Worm (Caenorhabditis elegans) whole organism, L4 larva: ENCODE results near the gene K02C4.3.
A peak's percentile ranks its signal among the peaks of the same experiment; 100 is the strongest.

ENCODE experiments used
- F37D6.2 ChIP-seq: sonication (generic microtip); optimal IDR thresholded peaks from 2 replicates; lab custom pipeline; 2016; ENCODE audit warnings: mild to moderate bottlenecking, missing genetic modification characterization, missing compliant biosample characterization
- F44E2.7 ChIP-seq: fragments of 200-800 bp; sonication (Bioruptor generic); IDR thresholded peaks from 2 replicates; pipeline ENCODE4 v2.1.2; 2022; ENCODE audit warnings: missing genetic modification characterization, missing compliant biosample characterization
- F49E8.2 ChIP-seq: sonication (generic microtip); optimal IDR thresholded peaks from 2 replicates; lab custom pipeline; 2016; ENCODE audit warnings: missing compliant biosample characterization, mild to moderate bottlenecking, missing genetic modification characterization, borderline replicate concordance
- Y105C5A.15 ChIP-seq: fragments of 200-800 bp; sonication (Bioruptor generic); IDR thresholded peaks from 2 replicates; pipeline ENCODE4 v1.3.6; 2022; ENCODE audit warnings: missing genetic modification characterization, missing compliant biosample characterization
- Y48G9A.11 ChIP-seq: fragments of 200-800 bp; sonication (Bioruptor generic); IDR thresholded peaks from 2 replicates; pipeline ENCODE4 v1.3.6; 2022; ENCODE audit warnings: missing genetic modification reagents, missing genetic modification characterization, missing compliant biosample characterization
- Y5F2A.4 ChIP-seq: fragments of 200-800 bp; sonication (Bioruptor generic); optimal IDR thresholded peaks from 2 replicates; lab custom pipeline; 2018; ENCODE audit warnings: mild to moderate bottlenecking, missing genetic modification characterization, missing compliant biosample characterization
- ZK546.5 ChIP-seq, 2 experiments: sonication (generic microtip); optimal IDR thresholded peaks; 2 replicates each; lab custom pipeline; 2017; ENCODE audit warnings: missing biosample characterization in 2 of 2, missing genetic modification characterization in 2 of 2
- aha-1 ChIP-seq: fragments of 150-350 bp; peaks from one replicate; lab custom pipeline; 2014; ENCODE audit warnings: missing biosample characterization, missing genetic modification characterization
- arid-1 ChIP-seq: fragments of 200-800 bp; sonication (Bioruptor generic); conservative IDR thresholded peaks from 2 replicates; pipeline ENCODE4 v1.3.6; 2022; ENCODE audit warnings: missing genetic modification reagents, missing genetic modification characterization, missing compliant biosample characterization
- attf-4 ChIP-seq: sonication (generic microtip); optimal IDR thresholded peaks from 3 replicates; lab custom pipeline; 2017; ENCODE audit warnings: missing biosample characterization, missing genetic modification characterization
- ceh-28 ChIP-seq: fragments of 150-350 bp; optimal IDR thresholded peaks from 2 replicates; lab custom pipeline; 2014; ENCODE audit warnings: missing biosample characterization, missing genetic modification reagents, missing genetic modification characterization
- ceh-62 ChIP-seq: sonication (generic microtip); optimal IDR thresholded peaks from 2 replicates; lab custom pipeline; 2017; ENCODE audit warnings: missing biosample characterization, missing genetic modification characterization
- ceh-82 ChIP-seq: sonication (generic microtip); optimal IDR thresholded peaks from 2 replicates; lab custom pipeline; 2017; ENCODE audit warnings: missing biosample characterization, missing genetic modification characterization
- ces-1 ChIP-seq: fragments of 150-350 bp; sonication (generic microtip); optimal IDR thresholded peaks from 4 replicates; lab custom pipeline; 2014; ENCODE audit warnings: missing biosample characterization, missing genetic modification reagents, missing genetic modification characterization
- cey-2 ChIP-seq: sonication (generic microtip); optimal IDR thresholded peaks from 3 replicates; lab custom pipeline; 2017; ENCODE audit warnings: missing genetic modification characterization, mild to moderate bottlenecking, missing compliant biosample characterization, antibody characterized with exemption, borderline replicate concordance; ENCODE audit not compliant: insufficient read depth
- dmd-8 ChIP-seq: fragments of 200-800 bp; sonication (Bioruptor generic); IDR thresholded peaks from 2 replicates; pipeline ENCODE4 v1.3.6; 2022; ENCODE audit warnings: missing genetic modification characterization, missing compliant biosample characterization
- dpl-1 ChIP-seq: fragments of 150-350 bp; optimal IDR thresholded peaks from 2 replicates; lab custom pipeline; 2014; ENCODE audit warnings: missing biosample characterization, missing genetic modification reagents, missing genetic modification characterization
- duxl-1 ChIP-seq: sonication (generic microtip); optimal IDR thresholded peaks from 2 replicates; lab custom pipeline; 2016; ENCODE audit warnings: mild to moderate bottlenecking, missing genetic modification characterization, moderate library complexity, missing compliant biosample characterization; ENCODE audit not compliant: poor library complexity
- gei-8 ChIP-seq: fragments of 200-800 bp; sonication (Bioruptor generic); optimal IDR thresholded peaks from 2 replicates; lab custom pipeline; 2018; ENCODE audit warnings: mild to moderate bottlenecking, missing genetic modification characterization, missing compliant biosample characterization
- hlh-11 ChIP-seq: fragments of 200-800 bp; sonication (Bioruptor generic); optimal IDR thresholded peaks from 2 replicates; lab custom pipeline; 2018; ENCODE audit warnings: mild to moderate bottlenecking, missing genetic modification characterization, missing compliant biosample characterization
- jun-1 ChIP-seq: fragments of 150-350 bp; optimal IDR thresholded peaks from 2 replicates; lab custom pipeline; 2014; ENCODE audit warnings: missing biosample characterization, missing genetic modification reagents, missing genetic modification characterization
- lin-1 ChIP-seq: fragments of 200-800 bp; sonication (Bioruptor generic); IDR thresholded peaks from 2 replicates; pipeline ENCODE4 v1.3.6; 2022; ENCODE audit warnings: missing genetic modification reagents, missing genetic modification characterization, missing compliant biosample characterization
- lin-13 ChIP-seq: fragments of 150-350 bp; optimal IDR thresholded peaks from 2 replicates; lab custom pipeline; 2014; ENCODE audit warnings: missing biosample characterization, missing genetic modification reagents, missing genetic modification characterization
- lin-15B ChIP-seq: fragments of 150-350 bp; sonication (generic microtip); optimal IDR thresholded peaks from 3 replicates; lab custom pipeline; 2014; ENCODE audit warnings: missing biosample characterization, missing genetic modification characterization
- madf-5 ChIP-seq, 2 experiments: fragments of 200-800 bp; sonication (Bioruptor generic); IDR thresholded peaks; 2 replicates each; pipeline ENCODE4 v1.3.6; 2022; ENCODE audit warnings: missing compliant biosample characterization in 2 of 2, missing genetic modification characterization in 2 of 2
- madf-9 ChIP-seq: fragments of 200-800 bp; sonication (Bioruptor generic); conservative IDR thresholded peaks from 2 replicates; pipeline ENCODE4 v1.3.6; 2022; ENCODE audit warnings: missing genetic modification reagents, missing genetic modification characterization, missing compliant biosample characterization
- mdt-29 ChIP-seq: fragments of 200-800 bp; sonication (Bioruptor generic); IDR thresholded peaks from 2 replicates; pipeline ENCODE4 v1.3.6; 2022; ENCODE audit warnings: missing genetic modification reagents, missing genetic modification characterization, missing compliant biosample characterization
- mes-2 ChIP-seq: sonication (generic microtip); optimal IDR thresholded peaks from 2 replicates; lab custom pipeline; 2016; ENCODE audit warnings: missing genotype, mild to moderate bottlenecking, missing genetic modification characterization, missing compliant biosample characterization; ENCODE audit not compliant: poor library complexity, severe bottlenecking
- mxl-2 ChIP-seq: fragments of 200-800 bp; sonication (Bioruptor generic); conservative IDR thresholded peaks from 2 replicates; pipeline ENCODE4 v1.3.6; 2022; ENCODE audit warnings: missing genetic modification reagents, missing genetic modification characterization, missing compliant biosample characterization
- mxl-3 ChIP-seq: fragments of 200-800 bp; sonication (Bioruptor generic); optimal IDR thresholded peaks from 2 replicates; lab custom pipeline; 2018; ENCODE audit warnings: mild to moderate bottlenecking, missing genetic modification characterization, missing compliant biosample characterization
- nhr-102 ChIP-seq: sonication (generic microtip); optimal IDR thresholded peaks from 2 replicates; lab custom pipeline; 2016; ENCODE audit warnings: mild to moderate bottlenecking, missing genetic modification characterization, moderate library complexity, missing compliant biosample characterization
- nhr-237 ChIP-seq: sonication (generic microtip); optimal IDR thresholded peaks from 2 replicates; lab custom pipeline; 2017; ENCODE audit warnings: missing biosample characterization, missing genetic modification characterization
- nhr-25 ChIP-seq: sonication (generic microtip); optimal IDR thresholded peaks from 2 replicates; lab custom pipeline; 2017; ENCODE audit warnings: missing genetic modification characterization, mild to moderate bottlenecking, missing compliant biosample characterization, antibody characterized with exemption, moderate library complexity, borderline replicate concordance; ENCODE audit not compliant: insufficient read depth
- nhr-28 ChIP-seq: fragments of 150-350 bp; optimal IDR thresholded peaks from 2 replicates; lab custom pipeline; 2014; ENCODE audit warnings: missing biosample characterization, missing genetic modification characterization
- nhr-42 ChIP-seq: fragments of 200-800 bp; sonication (Bioruptor generic); IDR thresholded peaks from 2 replicates; pipeline ENCODE4 v1.3.6; 2022; ENCODE audit warnings: missing genetic modification characterization, missing compliant biosample characterization
- nhr-6 ChIP-seq: fragments of 150-350 bp; optimal IDR thresholded peaks from 2 replicates; lab custom pipeline; 2014; ENCODE audit warnings: missing biosample characterization, missing genetic modification characterization
- nhr-76 ChIP-seq: fragments of 150-350 bp; optimal IDR thresholded peaks from 2 replicates; lab custom pipeline; 2014; ENCODE audit warnings: missing biosample characterization, missing genetic modification characterization
- saeg-2 ChIP-seq: fragments of 200-800 bp; sonication (Bioruptor generic); IDR thresholded peaks from 2 replicates; pipeline ENCODE4 v1.3.6; 2022; ENCODE audit warnings: missing genetic modification reagents, missing genetic modification characterization, missing compliant biosample characterization
- snpc-1.2 ChIP-seq: fragments of 200-800 bp; sonication (Bioruptor generic); IDR thresholded peaks from 2 replicates; pipeline ENCODE4 v1.3.6; 2022; ENCODE audit warnings: missing genetic modification reagents, missing genetic modification characterization, missing compliant biosample characterization
- spr-3 ChIP-seq: fragments of 200-800 bp; sonication (Bioruptor generic); optimal IDR thresholded peaks from 2 replicates; lab custom pipeline; 2018; ENCODE audit warnings: mild to moderate bottlenecking, missing genetic modification characterization, missing compliant biosample characterization
- tra-1 ChIP-seq: fragments of 200-800 bp; sonication (Bioruptor generic); IDR thresholded peaks from 2 replicates; pipeline ENCODE4 v1.3.6; 2022; ENCODE audit warnings: missing genetic modification reagents, missing genetic modification characterization, missing compliant biosample characterization
- unc-130 ChIP-seq: sonication (generic microtip); optimal IDR thresholded peaks from 2 replicates; lab custom pipeline; 2016; ENCODE audit warnings: missing genetic modification reagents, missing genetic modification characterization, missing compliant biosample characterization
- unc-39 ChIP-seq: sonication (generic microtip); optimal IDR thresholded peaks from 2 replicates; lab custom pipeline; 2017; ENCODE audit warnings: missing biosample characterization, missing genetic modification characterization
- unc-62 ChIP-seq, 3 experiments: fragments of 150-350 bp in 1 of 3; sonication (generic microtip); optimal IDR thresholded peaks in 2 of 3; peaks in 1 of 3; 1 replicate in 1 of 3; 2 replicates in 2 of 3; lab custom pipeline; 2014 to 2017; ENCODE audit warnings: missing biosample characterization in 3 of 3, missing genetic modification characterization in 3 of 3, missing genetic modification reagents in 3 of 3, missing genotype in 1 of 3
- vab-7 ChIP-seq: fragments of 200-800 bp; sonication (Bioruptor generic); IDR thresholded peaks from 2 replicates; pipeline ENCODE4 v1.3.6; 2022; ENCODE audit warnings: missing genetic modification reagents, missing genetic modification characterization, missing compliant biosample characterization
- zag-1 ChIP-seq: fragments of 150-350 bp; optimal IDR thresholded peaks from 2 replicates; lab custom pipeline; 2014; ENCODE audit warnings: missing biosample characterization, missing genetic modification characterization
- zfp-3 ChIP-seq: fragments of 200-800 bp; sonication (Bioruptor generic); conservative IDR thresholded peaks from 2 replicates; pipeline ENCODE4 v1.3.6; 2022; ENCODE audit warnings: missing genetic modification reagents, missing genetic modification characterization, missing compliant biosample characterization
- zip-11 ChIP-seq: fragments of 200-800 bp; sonication (Bioruptor generic); IDR thresholded peaks from 2 replicates; pipeline ENCODE4 v1.3.6; 2022; ENCODE audit warnings: missing genetic modification characterization, missing compliant biosample characterization
- zip-2 ChIP-seq: fragments of 150-350 bp; optimal IDR thresholded peaks from 2 replicates; lab custom pipeline; 2014; ENCODE audit warnings: missing biosample characterization, missing genetic modification characterization

Gene K02C4.3

ce11 chrII:8125439-8125838, 38.8 kb upstream of the K02C4.3 start:
- TF ChIP-seq nhr-237 (tag; lab: Kevin White, UChicago) (no peak), mxl-2 (no peak), dmd-8 (no peak), arid-1 (GFP tag; lab: Robert Waterston, UW) (no peak), unc-62 (GFP tag; optimal IDR thresholded peaks at IDR 0.05 in 1 of 2; lab: Kevin White, UChicago) (peak in 1 of 2 experiments; percentile 83), unc-62 (tag; optimal IDR thresholded peaks at IDR 0.05; lab: Kevin White, UChicago) (no peak), attf-4 (tag; lab: Kevin White, UChicago) (no peak), aha-1 (tag; lab: Kevin White, UChicago) (peak; percentile 73)

ce11 chrII:8124867-8125266, 38.2 kb upstream of the K02C4.3 start, which contains the start of gene ire-1:
Gene ire-1, minus strand, starts transcription at chrII:8124910.
- TF ChIP-seq zfp-3 (GFP tag; lab: Robert Waterston, UW) = no peak
- TF ChIP-seq unc-39 (tag; lab: Kevin White, UChicago) = no peak
- TF ChIP-seq Y5F2A.4 (GFP tag; lab: Kevin White, UChicago) = no peak
- no peak for TF ChIP-seq F37D6.2 (tag; lab: Kevin White, UChicago)
- TF ChIP-seq F49E8.2 (tag; lab: Kevin White, UChicago) = no peak
- TF ChIP-seq duxl-1 (tag; lab: Kevin White, UChicago) = no peak
- TF ChIP-seq mes-2 = peak; percentile 75
- TF ChIP-seq unc-130 = no peak
- TF ChIP-seq nhr-6 (tag; lab: Kevin White, UChicago) = peak; percentile 38
- peak; percentile 42 for TF ChIP-seq lin-13 (GFP tag; lab: Kevin White, UChicago)
- TF ChIP-seq Y105C5A.15 = no peak
- TF ChIP-seq unc-62 (GFP tag; optimal IDR thresholded peaks at IDR 0.05 in 1 of 2; lab: Kevin White, UChicago) = no peak
- no peak for TF ChIP-seq unc-62 (tag; optimal IDR thresholded peaks at IDR 0.05; lab: Kevin White, UChicago)
- TF ChIP-seq mxl-2 = no peak
- no peak for TF ChIP-seq aha-1 (tag; lab: Kevin White, UChicago)
- TF ChIP-seq madf-9 (GFP tag; lab: Robert Waterston, UW) = no peak
- no peak for TF ChIP-seq tra-1
- TF ChIP-seq gei-8 (GFP tag; lab: Kevin White, UChicago) = no peak
- no peak for TF ChIP-seq nhr-102 (tag; lab: Kevin White, UChicago)
- no peak for TF ChIP-seq cey-2 (tag; lab: Kevin White, UChicago)
- TF ChIP-seq ceh-82 (tag; lab: Kevin White, UChicago) = no peak
- TF ChIP-seq lin-1 (GFP tag; lab: Robert Waterston, UW) = no peak
- TF ChIP-seq lin-15B = no peak
- TF ChIP-seq jun-1 (tag; lab: Kevin White, UChicago) = no peak
- no peak for TF ChIP-seq zip-11
- no peak for TF ChIP-seq snpc-1.2 (GFP tag; lab: Robert Waterston, UW)
- TF ChIP-seq dmd-8 = no peak
- no peak for TF ChIP-seq ceh-28 (tag; lab: Kevin White, UChicago)
- TF ChIP-seq spr-3 = no peak
- no peak for TF ChIP-seq zag-1 (tag; lab: Kevin White, UChicago)
- no peak for TF ChIP-seq mdt-29 (GFP tag; lab: Robert Waterston, UW)
- no peak for TF ChIP-seq ZK546.5 (tag; optimal IDR thresholded peaks at IDR 0.05; lab: Kevin White, UChicago)
- TF ChIP-seq nhr-76 (tag; lab: Kevin White, UChicago) = no peak
- no peak for TF ChIP-seq nhr-42 (GFP tag; lab: Robert Waterston, UW)
- no peak for TF ChIP-seq Y48G9A.11 (GFP tag; lab: Robert Waterston, UW)
- no peak for TF ChIP-seq saeg-2 (GFP tag; lab: Robert Waterston, UW)
- TF ChIP-seq dpl-1 (GFP tag; lab: Kevin White, UChicago) = peak; percentile 69
- TF ChIP-seq madf-5 (GFP tag; IDR thresholded peaks at IDR 0.05; lab: Robert Waterston, UW) = no peak
- TF ChIP-seq zip-2 (tag; lab: Kevin White, UChicago) = no peak
- no peak for TF ChIP-seq ceh-62 (tag; lab: Kevin White, UChicago)
- peak; percentile 15 for TF ChIP-seq mxl-3
- TF ChIP-seq nhr-25 (tag; lab: Kevin White, UChicago) = no peak
- no peak for TF ChIP-seq F44E2.7 (GFP tag; lab: Robert Waterston, UW)
- TF ChIP-seq ces-1 (GFP tag; lab: Kevin White, UChicago) = no peak
- TF ChIP-seq hlh-11 (tag; lab: Kevin White, UChicago) = peak; percentile 44
- TF ChIP-seq nhr-28 (tag; lab: Kevin White, UChicago) = peak; percentile 49
- no peak for TF ChIP-seq vab-7
